Worm (Caenorhabditis elegans) whole organism, L4/young adult: Measurements from ENCODE around the gene nhr-205.

ENCODE experiments used
- W03F9.2 ChIP-seq: fragments of 150-350 bp; optimal IDR thresholded peaks from 2 replicates; lab custom pipeline; 2014; ENCODE audit warnings: missing biosample characterization, missing genetic modification characterization
- dao-5 ChIP-seq: sonication (generic microtip); optimal IDR thresholded peaks from 2 replicates; lab custom pipeline; 2016; ENCODE audit warnings: missing genotype, missing genetic modification characterization, moderate library complexity, missing compliant biosample characterization
- him-1 ChIP-seq: sonication (generic microtip); optimal IDR thresholded peaks from 2 replicates; lab custom pipeline; 2016; ENCODE audit warnings: missing genotype, missing genetic modification reagents, missing genetic modification characterization, missing compliant biosample characterization

ce11 chrV:10122670-10123069 lies 41.1 kb upstream of the nhr-205 start, which contains the start of gene srxa-19:
- no peak for TF ChIP-seq him-1 (tag; lab: Kevin White, UChicago)
- TF ChIP-seq W03F9.2 (tag; lab: Kevin White, UChicago): no peak
- no peak for TF ChIP-seq dao-5 (tag; lab: Kevin White, UChicago)
